Worm (Caenorhabditis elegans) whole organism, early embryonic: ENCODE data around the gene Y39B6A.27.
"Not testable (repeated sequence)": the region's sequence is repeated elsewhere in the genome, so short reads cannot be mapped to it uniquely, and the experiment has no call there.

Experiments used
- B0310.2 ChIP-seq: sonication (generic microtip); optimal IDR thresholded peaks from 2 replicates; lab custom pipeline; 2016; ENCODE audit warnings: mild to moderate bottlenecking, missing genetic modification characterization, missing compliant biosample characterization
- F13C5.2 ChIP-seq: sonication (generic microtip); optimal IDR thresholded peaks from 2 replicates; lab custom pipeline; 2017; ENCODE audit warnings: mild to moderate bottlenecking, missing genetic modification characterization, inconsistent platforms, missing compliant biosample characterization
- aly-1 ChIP-seq: sonication (generic microtip); optimal IDR thresholded peaks from 2 replicates; lab custom pipeline; 2016; ENCODE audit warnings: missing genetic modification characterization, missing compliant biosample characterization
- ama-1 ChIP-seq: fragments of 150-350 bp; optimal IDR thresholded peaks from 2 replicates; lab custom pipeline; 2014
- ceh-13 ChIP-seq: fragments of 200-800 bp; sonication (Bioruptor generic); optimal IDR thresholded peaks from 2 replicates; lab custom pipeline; 2018; ENCODE audit warnings: mild to moderate bottlenecking, missing genetic modification characterization, missing compliant biosample characterization
- ceh-36 ChIP-seq: sonication (generic microtip); optimal IDR thresholded peaks from 2 replicates; lab custom pipeline; 2016; ENCODE audit warnings: missing genetic modification characterization, inconsistent platforms, missing compliant biosample characterization
- ets-7 ChIP-seq: sonication (generic microtip); optimal IDR thresholded peaks from 2 replicates; lab custom pipeline; 2016; ENCODE audit warnings: missing genotype, missing genetic modification characterization, missing compliant biosample characterization
- flt-1 ChIP-seq: fragments of 200-800 bp; sonication (Bioruptor generic); IDR thresholded peaks from 2 replicates; pipeline ENCODE4 v1.3.6; 2022; ENCODE audit warnings: missing genetic modification characterization, missing compliant biosample characterization
- hmbx-1 ChIP-seq: sonication (generic microtip); optimal IDR thresholded peaks from 2 replicates; lab custom pipeline; 2016; ENCODE audit warnings: mild to moderate bottlenecking, missing genetic modification characterization, missing compliant biosample characterization
- hmg-4 ChIP-seq: fragments of 200-800 bp; sonication (Bioruptor generic); optimal IDR thresholded peaks from 2 replicates; lab custom pipeline; 2018; ENCODE audit warnings: mild to moderate bottlenecking, missing genetic modification characterization, missing compliant biosample characterization
- hnd-1 ChIP-seq: sonication (generic microtip); optimal IDR thresholded peaks from 2 replicates; lab custom pipeline; 2016; ENCODE audit warnings: missing genetic modification characterization, missing compliant biosample characterization
- pes-1 ChIP-seq: fragments of 200-800 bp; sonication (Bioruptor generic); IDR thresholded peaks from 2 replicates; pipeline ENCODE4 v1.3.6; 2022; ENCODE audit warnings: missing genetic modification reagents, missing genetic modification characterization, missing compliant biosample characterization
- scrt-1 ChIP-seq: fragments of 200-800 bp; sonication (Bioruptor generic); IDR thresholded peaks from 2 replicates; pipeline ENCODE4 v1.3.6; 2022; ENCODE audit warnings: missing genetic modification characterization, missing compliant biosample characterization
- sea-1 ChIP-seq: fragments of 200-800 bp; sonication (Bioruptor generic); conservative IDR thresholded peaks from 2 replicates; pipeline ENCODE4 v1.3.6; 2022; ENCODE audit warnings: missing genetic modification characterization, missing compliant biosample characterization
- tbx-11 ChIP-seq: fragments of 200-800 bp; sonication (Bioruptor generic); IDR thresholded peaks from 2 replicates; pipeline ENCODE4 v1.3.6; 2022; ENCODE audit warnings: missing genetic modification characterization, missing compliant biosample characterization
- tbx-37 ChIP-seq: fragments of 200-800 bp; sonication (Bioruptor generic); conservative IDR thresholded peaks from 2 replicates; pipeline ENCODE4 v1.3.6; 2022; ENCODE audit warnings: missing genetic modification reagents, missing genetic modification characterization, missing compliant biosample characterization
- tra-4 ChIP-seq: sonication (generic microtip); optimal IDR thresholded peaks from 2 replicates; lab custom pipeline; 2017; ENCODE audit warnings: missing genetic modification characterization, missing compliant biosample characterization

The Y39B6A.27 gene

DNA sequence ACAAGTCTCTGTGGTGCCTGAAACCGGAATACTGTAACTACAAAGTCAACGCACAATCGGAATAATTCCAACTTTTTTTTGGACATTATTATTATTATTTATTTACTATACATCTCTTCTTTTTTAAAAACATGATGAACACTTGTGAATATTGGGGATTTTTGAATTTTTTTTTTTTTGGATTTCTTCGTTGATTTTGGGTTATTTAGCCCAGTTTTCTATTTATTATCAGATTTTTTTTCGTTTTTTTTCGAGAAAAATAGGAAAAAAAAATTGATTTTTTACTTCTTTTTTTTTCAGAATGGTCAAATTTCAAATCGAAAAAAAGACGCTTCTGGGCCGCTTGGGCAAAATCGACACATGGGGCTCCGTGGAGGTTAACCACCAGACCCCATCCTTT lies 33.5 kb upstream of the Y39B6A.27 start, which contains the start of gene tgt-2:
Gene tgt-2 (plus strand): TSS at position 301 of the 400 bp plus-strand sequence.
- no peak for TF ChIP-seq hmg-4 (GFP tag; lab: Kevin White, UChicago)
- no peak for TF ChIP-seq ets-7 (tag; lab: Kevin White, UChicago)
- TF ChIP-seq flt-1 (GFP tag; lab: Robert Waterston, UW) = no peak
- TF ChIP-seq scrt-1 = no peak
- no peak for TF ChIP-seq aly-1 (tag; lab: Kevin White, UChicago)
- TF ChIP-seq hnd-1 (tag; lab: Kevin White, UChicago) = no peak
- TF ChIP-seq F13C5.2 (tag; lab: Kevin White, UChicago) = no peak
- TF ChIP-seq ceh-36 (tag; lab: Kevin White, UChicago) = no peak
- no peak for TF ChIP-seq ceh-13 (GFP tag; lab: Kevin White, UChicago)
- no peak for TF ChIP-seq tbx-37
- TF ChIP-seq tra-4 (tag; lab: Kevin White, UChicago) = no peak
- no peak for TF ChIP-seq sea-1
- TF ChIP-seq B0310.2 (tag; lab: Kevin White, UChicago) = no peak
- no peak for TF ChIP-seq tbx-11
- TF ChIP-seq pes-1 (GFP tag; lab: Robert Waterston, UW) = no peak
- no peak for TF ChIP-seq hmbx-1 (tag; lab: Kevin White, UChicago)
- TF ChIP-seq ama-1 (lab: Kevin White, UChicago) = no peak

ce11 chrV:19000542-19000941 lies 31.0 kb upstream of the Y39B6A.27 start:
- TF ChIP-seq ets-7 (tag; lab: Kevin White, UChicago) (no peak), tbx-37 (no peak), pes-1 (GFP tag; lab: Robert Waterston, UW) (no peak), tra-4 (tag; lab: Kevin White, UChicago) (no peak), sea-1 (no peak), hmbx-1 (tag; lab: Kevin White, UChicago) (no peak), ama-1 (lab: Kevin White, UChicago) (no peak), hmg-4 (GFP tag; lab: Kevin White, UChicago) (no peak), hnd-1 (tag; lab: Kevin White, UChicago) (no peak)

- TF ChIP-seq F13C5.2 (tag; lab: Kevin White, UChicago) (no peak), pes-1 (GFP tag; lab: Robert Waterston, UW) (peak; percentile 59; the same call in 1 of the 2 replicates), hmbx-1 (tag; lab: Kevin White, UChicago) (no peak), ama-1 (lab: Kevin White, UChicago) (no peak)
These were observed 30.5 kb upstream of the Y39B6A.27 start, which contains the start of gene Y39B6A.34 for ce11 chrV:19001016-19001415. Y39B6A.34 (plus strand) TSS chrV:19001018.

ce11 chrV:19001656-19002055 lies 29.9 kb upstream of the Y39B6A.27 start, which contains the start of gene Y39B6A.33:
Y39B6A.33 (plus strand) TSS chrV:19001956.
- TF ChIP-seq ama-1 (lab: Kevin White, UChicago) = no peak
- TF ChIP-seq hmg-4 (GFP tag; lab: Kevin White, UChicago) = no peak
- TF ChIP-seq F13C5.2 (tag; lab: Kevin White, UChicago) = no peak
- no peak for TF ChIP-seq tbx-11
- TF ChIP-seq sea-1 = no peak
- no peak for TF ChIP-seq hnd-1 (tag; lab: Kevin White, UChicago)
- no peak for TF ChIP-seq pes-1 (GFP tag; lab: Robert Waterston, UW)
- TF ChIP-seq B0310.2 (tag; lab: Kevin White, UChicago) = no peak
- TF ChIP-seq scrt-1 = no peak
- no peak for TF ChIP-seq ets-7 (tag; lab: Kevin White, UChicago)
- TF ChIP-seq ceh-13 (GFP tag; lab: Kevin White, UChicago) = no peak
- TF ChIP-seq ceh-36 (tag; lab: Kevin White, UChicago) = no peak
- no peak for TF ChIP-seq tra-4 (tag; lab: Kevin White, UChicago)

ce11 chrV:19010405-19010804 lies 21.2 kb upstream of the Y39B6A.27 start:
- TF ChIP-seq ceh-36 (tag; lab: Kevin White, UChicago) (no peak), hmbx-1 (tag; lab: Kevin White, UChicago) (no peak), tra-4 (tag; lab: Kevin White, UChicago) (no peak), aly-1 (tag; lab: Kevin White, UChicago) (no peak), pes-1 (GFP tag; lab: Robert Waterston, UW) (no peak), ets-7 (tag; lab: Kevin White, UChicago) (no peak), flt-1 (GFP tag; lab: Robert Waterston, UW) (no peak), F13C5.2 (tag; lab: Kevin White, UChicago) (no peak), tbx-11 (no peak), scrt-1 (no peak), sea-1 (no peak), tbx-37 (no peak), ama-1 (lab: Kevin White, UChicago) (no peak), hmg-4 (GFP tag; lab: Kevin White, UChicago) (no peak), ceh-13 (GFP tag; lab: Kevin White, UChicago) (no peak), hnd-1 (tag; lab: Kevin White, UChicago) (no peak), B0310.2 (tag; lab: Kevin White, UChicago) (no peak)

- no peak for TF ChIP-seq hmbx-1 (tag; lab: Kevin White, UChicago)
- no peak for TF ChIP-seq hnd-1 (tag; lab: Kevin White, UChicago)
- TF ChIP-seq tra-4 (tag; lab: Kevin White, UChicago) = no peak
- no peak for TF ChIP-seq flt-1 (GFP tag; lab: Robert Waterston, UW)
- TF ChIP-seq B0310.2 (tag; lab: Kevin White, UChicago) = no peak
- TF ChIP-seq sea-1 = no peak
- no peak for TF ChIP-seq ama-1 (lab: Kevin White, UChicago)
These were observed 18.3 kb upstream of the Y39B6A.27 start for ce11 chrV:19013215-19013614.

DNA sequence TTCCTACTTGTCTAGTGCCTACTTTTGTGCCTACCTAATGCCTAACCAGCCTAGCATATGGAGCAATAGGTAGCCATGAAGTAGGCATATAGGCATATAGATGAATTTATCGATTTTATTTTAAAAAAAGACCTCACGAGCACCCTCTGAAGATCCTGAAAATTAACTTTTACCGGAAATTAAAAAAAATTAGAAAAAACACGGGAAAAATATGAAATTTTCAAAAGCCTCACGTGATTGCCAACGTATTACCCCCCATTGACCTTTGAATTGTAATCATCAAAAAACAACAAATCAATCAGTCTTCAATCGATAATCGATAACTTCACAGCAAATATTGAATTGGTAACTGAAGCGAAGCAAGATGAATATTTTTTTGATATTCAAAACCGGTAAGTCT lies 17.3 kb upstream of the Y39B6A.27 start, which contains the start of gene Y39B6A.30:
Gene Y39B6A.30 (plus strand): TSS at position 301 of the 400 bp plus-strand sequence.
- not testable (repeated sequence) for TF ChIP-seq hmbx-1 (tag; lab: Kevin White, UChicago); scrt-1; B0310.2 (tag; lab: Kevin White, UChicago)
